Worm (Caenorhabditis elegans) whole organism, L4 larva: ENCODE results near the gene vha-4.
A peak's percentile ranks its signal among the peaks of the same experiment; 100 is the strongest.

Experiments
- D1046.2 ChIP-seq: fragments of 200-800 bp; sonication (Bioruptor generic); IDR thresholded peaks from 2 replicates; pipeline ENCODE4 v1.3.6; 2022; ENCODE audit warnings: missing genetic modification characterization, missing compliant biosample characterization
- R02D3.7 ChIP-seq: fragments of 150-350 bp; sonication (generic microtip); optimal IDR thresholded peaks from 3 replicates; lab custom pipeline; 2014; ENCODE audit warnings: missing biosample characterization, missing genetic modification characterization
- T20F7.1 ChIP-seq: fragments of 200-800 bp; sonication (Bioruptor generic); optimal IDR thresholded peaks from 2 replicates; lab custom pipeline; 2018; ENCODE audit warnings: mild to moderate bottlenecking, missing genetic modification characterization, missing compliant biosample characterization
- T26A8.4 ChIP-seq: fragments of 200-800 bp; sonication (Bioruptor generic); IDR thresholded peaks from 2 replicates; pipeline ENCODE4 v1.3.6; 2022; ENCODE audit warnings: missing genetic modification characterization, missing compliant biosample characterization
- ZK337.2 ChIP-seq: fragments of 200-800 bp; sonication (Bioruptor generic); IDR thresholded peaks from 2 replicates; pipeline ENCODE4 v1.3.6; 2022; ENCODE audit warnings: missing genetic modification reagents, missing genetic modification characterization, missing compliant biosample characterization
- ZK546.5 ChIP-seq, 2 experiments: sonication (generic microtip); optimal IDR thresholded peaks; 2 replicates each; lab custom pipeline; 2017; ENCODE audit warnings: missing biosample characterization in 2 of 2, missing genetic modification characterization in 2 of 2
- aha-1 ChIP-seq: fragments of 150-350 bp; peaks from one replicate; lab custom pipeline; 2014; ENCODE audit warnings: missing biosample characterization, missing genetic modification characterization
- ama-1 ChIP-seq: fragments of 150-350 bp; optimal IDR thresholded peaks from 2 replicates; lab custom pipeline; 2014; ENCODE audit warnings: inconsistent platforms, mixed read lengths
- arid-1 ChIP-seq: fragments of 200-800 bp; sonication (Bioruptor generic); conservative IDR thresholded peaks from 2 replicates; pipeline ENCODE4 v1.3.6; 2022; ENCODE audit warnings: missing genetic modification reagents, missing genetic modification characterization, missing compliant biosample characterization
- ceh-20 ChIP-seq: fragments of 200-800 bp; sonication (Bioruptor generic); IDR thresholded peaks from 2 replicates; pipeline ENCODE4 v1.3.6; 2022; ENCODE audit warnings: missing genetic modification reagents, missing genetic modification characterization, missing compliant biosample characterization
- ceh-44 ChIP-seq: fragments of 200-800 bp; sonication (Bioruptor generic); IDR thresholded peaks from 2 replicates; pipeline ENCODE4 v1.3.6; 2022; ENCODE audit warnings: missing genetic modification reagents, missing genetic modification characterization, missing compliant biosample characterization
- ces-1 ChIP-seq: fragments of 150-350 bp; sonication (generic microtip); optimal IDR thresholded peaks from 4 replicates; lab custom pipeline; 2014; ENCODE audit warnings: missing biosample characterization, missing genetic modification reagents, missing genetic modification characterization
- daf-12 ChIP-seq: fragments of 150-350 bp; optimal IDR thresholded peaks from 2 replicates; lab custom pipeline; 2014; ENCODE audit warnings: missing biosample characterization, missing genetic modification reagents, missing genetic modification characterization
- daf-16 ChIP-seq, 3 experiments: sonication (generic microtip); optimal IDR thresholded peaks; 2 replicates each; lab custom pipeline; 2016 to 2017; ENCODE audit warnings: missing genetic modification characterization in 3 of 3, missing genetic modification reagents in 3 of 3, mild to moderate bottlenecking in 2 of 3, missing compliant biosample characterization in 2 of 3, missing biosample characterization in 1 of 3, moderate library complexity in 1 of 3
- dmd-8 ChIP-seq: fragments of 200-800 bp; sonication (Bioruptor generic); IDR thresholded peaks from 2 replicates; pipeline ENCODE4 v1.3.6; 2022; ENCODE audit warnings: missing genetic modification characterization, missing compliant biosample characterization
- dmd-9 ChIP-seq: fragments of 200-800 bp; sonication (Bioruptor generic); IDR thresholded peaks from 2 replicates; pipeline ENCODE4 v1.3.6; 2022; ENCODE audit warnings: missing genetic modification reagents, missing genetic modification characterization, missing compliant biosample characterization
- dpl-1 ChIP-seq: fragments of 150-350 bp; optimal IDR thresholded peaks from 2 replicates; lab custom pipeline; 2014; ENCODE audit warnings: missing biosample characterization, missing genetic modification reagents, missing genetic modification characterization
- duxl-1 ChIP-seq: sonication (generic microtip); optimal IDR thresholded peaks from 2 replicates; lab custom pipeline; 2016; ENCODE audit warnings: mild to moderate bottlenecking, missing genetic modification characterization, moderate library complexity, missing compliant biosample characterization; ENCODE audit not compliant: poor library complexity
- egl-27 ChIP-seq: sonication (generic microtip); optimal IDR thresholded peaks from 3 replicates; lab custom pipeline; 2017; ENCODE audit warnings: missing biosample characterization, missing genetic modification reagents, missing genetic modification characterization
- fos-1 ChIP-seq: fragments of 150-350 bp; optimal IDR thresholded peaks from 2 replicates; lab custom pipeline; 2014; ENCODE audit warnings: missing biosample characterization, missing genetic modification characterization
- gei-8 ChIP-seq: fragments of 200-800 bp; sonication (Bioruptor generic); optimal IDR thresholded peaks from 2 replicates; lab custom pipeline; 2018; ENCODE audit warnings: mild to moderate bottlenecking, missing genetic modification characterization, missing compliant biosample characterization
- hif-1 ChIP-seq, 2 experiments: sonication (generic microtip); optimal IDR thresholded peaks; 2 replicates each; lab custom pipeline; 2016 to 2017; ENCODE audit warnings: missing compliant biosample characterization in 2 of 2, missing genetic modification characterization in 2 of 2, missing genetic modification reagents in 2 of 2, missing genotype in 2 of 2, mild to moderate bottlenecking in 1 of 2
- hlh-11 ChIP-seq: fragments of 200-800 bp; sonication (Bioruptor generic); optimal IDR thresholded peaks from 2 replicates; lab custom pipeline; 2018; ENCODE audit warnings: mild to moderate bottlenecking, missing genetic modification characterization, missing compliant biosample characterization
- hlh-30 ChIP-seq: sonication (generic microtip); optimal IDR thresholded peaks from 2 replicates; lab custom pipeline; 2017; ENCODE audit warnings: antibody characterized with exemption, mild to moderate bottlenecking, missing genetic modification characterization, missing compliant biosample characterization; ENCODE audit not compliant: insufficient read depth
- hmg-1.1 ChIP-seq: fragments of 200-800 bp; sonication (Bioruptor generic); IDR thresholded peaks from 2 replicates; pipeline ENCODE4 v1.3.6; 2022; ENCODE audit warnings: missing genetic modification reagents, missing genetic modification characterization, missing compliant biosample characterization
- lin-1 ChIP-seq: fragments of 200-800 bp; sonication (Bioruptor generic); IDR thresholded peaks from 2 replicates; pipeline ENCODE4 v1.3.6; 2022; ENCODE audit warnings: missing genetic modification reagents, missing genetic modification characterization, missing compliant biosample characterization
- lin-13 ChIP-seq: fragments of 150-350 bp; optimal IDR thresholded peaks from 2 replicates; lab custom pipeline; 2014; ENCODE audit warnings: missing biosample characterization, missing genetic modification reagents, missing genetic modification characterization
- lin-29 ChIP-seq: fragments of 200-800 bp; sonication (Bioruptor generic); IDR thresholded peaks from 2 replicates; pipeline ENCODE4 v1.3.6; 2022; ENCODE audit warnings: missing genetic modification reagents, missing genetic modification characterization, missing compliant biosample characterization
- lin-39 ChIP-seq: fragments of 150-350 bp; optimal IDR thresholded peaks from 2 replicates; lab custom pipeline; 2014; ENCODE audit warnings: missing biosample characterization, missing genetic modification reagents, missing genetic modification characterization
- lir-3 ChIP-seq: sonication (generic microtip); optimal IDR thresholded peaks from 2 replicates; lab custom pipeline; 2016; ENCODE audit warnings: mild to moderate bottlenecking, missing genetic modification characterization, missing compliant biosample characterization
- lsy-2 ChIP-seq, 2 experiments: fragments of 150-350 bp in 1 of 2; sonication (generic microtip) in 1 of 2; optimal IDR thresholded peaks; 2 replicates each; lab custom pipeline; 2014 to 2017; ENCODE audit warnings: missing biosample characterization in 2 of 2, missing genetic modification characterization in 2 of 2
- madf-5 ChIP-seq, 2 experiments: fragments of 200-800 bp; sonication (Bioruptor generic); IDR thresholded peaks; 2 replicates each; pipeline ENCODE4 v1.3.6; 2022; ENCODE audit warnings: missing compliant biosample characterization in 2 of 2, missing genetic modification characterization in 2 of 2
- mes-2 ChIP-seq: sonication (generic microtip); optimal IDR thresholded peaks from 2 replicates; lab custom pipeline; 2016; ENCODE audit warnings: missing genotype, mild to moderate bottlenecking, missing genetic modification characterization, missing compliant biosample characterization; ENCODE audit not compliant: poor library complexity, severe bottlenecking
- mxl-2 ChIP-seq: fragments of 200-800 bp; sonication (Bioruptor generic); conservative IDR thresholded peaks from 2 replicates; pipeline ENCODE4 v1.3.6; 2022; ENCODE audit warnings: missing genetic modification reagents, missing genetic modification characterization, missing compliant biosample characterization
- nhr-11 ChIP-seq: fragments of 150-350 bp; optimal IDR thresholded peaks from 2 replicates; lab custom pipeline; 2014; ENCODE audit warnings: missing biosample characterization, missing genetic modification characterization
- nhr-111 ChIP-seq: fragments of 200-800 bp; sonication (Bioruptor generic); optimal IDR thresholded peaks from 2 replicates; lab custom pipeline; 2018; ENCODE audit warnings: mild to moderate bottlenecking, missing genetic modification characterization, missing compliant biosample characterization
- nhr-237 ChIP-seq: sonication (generic microtip); optimal IDR thresholded peaks from 2 replicates; lab custom pipeline; 2017; ENCODE audit warnings: missing biosample characterization, missing genetic modification characterization
- nhr-25 ChIP-seq: sonication (generic microtip); optimal IDR thresholded peaks from 2 replicates; lab custom pipeline; 2017; ENCODE audit warnings: missing genetic modification characterization, mild to moderate bottlenecking, missing compliant biosample characterization, antibody characterized with exemption, moderate library complexity, borderline replicate concordance; ENCODE audit not compliant: insufficient read depth
- nhr-41 ChIP-seq: fragments of 200-800 bp; sonication (Bioruptor generic); IDR thresholded peaks from 2 replicates; pipeline ENCODE4 v1.3.6; 2022; ENCODE audit warnings: missing genetic modification reagents, missing genetic modification characterization, missing compliant biosample characterization
- nhr-77 ChIP-seq: fragments of 150-350 bp; optimal IDR thresholded peaks from 2 replicates; lab custom pipeline; 2014; ENCODE audit warnings: missing biosample characterization, missing genetic modification characterization
- pqm-1 ChIP-seq: sonication (generic microtip); optimal IDR thresholded peaks from 2 replicates; lab custom pipeline; 2017; ENCODE audit warnings: missing biosample characterization, missing genetic modification characterization
- rbr-2 ChIP-seq: sonication (generic microtip); optimal IDR thresholded peaks from 2 replicates; lab custom pipeline; 2016; ENCODE audit warnings: missing genotype, missing genetic modification characterization, missing compliant biosample characterization
- set-16 ChIP-seq: fragments of 200-800 bp; sonication (Bioruptor generic); IDR thresholded peaks from 2 replicates; pipeline ENCODE4 v1.3.6; 2022; ENCODE audit warnings: missing genetic modification reagents, missing genetic modification characterization, missing compliant biosample characterization
- skn-1 ChIP-seq: fragments of 150-350 bp; optimal IDR thresholded peaks from 2 replicates; lab custom pipeline; 2014; ENCODE audit warnings: missing biosample characterization, missing genetic modification characterization
- snpc-1.2 ChIP-seq: fragments of 200-800 bp; sonication (Bioruptor generic); IDR thresholded peaks from 2 replicates; pipeline ENCODE4 v1.3.6; 2022; ENCODE audit warnings: missing genetic modification reagents, missing genetic modification characterization, missing compliant biosample characterization
- snpc-4 ChIP-seq: fragments of 150-350 bp; optimal IDR thresholded peaks from 2 replicates; lab custom pipeline; 2014; ENCODE audit warnings: missing biosample characterization, missing genetic modification characterization
- spr-3 ChIP-seq: fragments of 200-800 bp; sonication (Bioruptor generic); optimal IDR thresholded peaks from 2 replicates; lab custom pipeline; 2018; ENCODE audit warnings: mild to moderate bottlenecking, missing genetic modification characterization, missing compliant biosample characterization
- unc-130 ChIP-seq: sonication (generic microtip); optimal IDR thresholded peaks from 2 replicates; lab custom pipeline; 2016; ENCODE audit warnings: missing genetic modification reagents, missing genetic modification characterization, missing compliant biosample characterization
- zip-2 ChIP-seq: fragments of 150-350 bp; optimal IDR thresholded peaks from 2 replicates; lab custom pipeline; 2014; ENCODE audit warnings: missing biosample characterization, missing genetic modification characterization
- ztf-11 ChIP-seq: fragments of 150-350 bp; optimal IDR thresholded peaks from 2 replicates; lab custom pipeline; 2014; ENCODE audit warnings: missing biosample characterization, missing genetic modification characterization
- ztf-7 ChIP-seq: fragments of 150-350 bp; optimal IDR thresholded peaks from 2 replicates; lab custom pipeline; 2014; ENCODE audit warnings: missing biosample characterization, missing genetic modification characterization

vha-4 gene

ce11 chrII:7836613-7837226, 42.4 kb downstream of the vha-4 start:
- no peak for TF ChIP-seq mxl-2 (GFP tag; lab: Robert Waterston, UW)
- no peak for TF ChIP-seq snpc-4 (tag; lab: Kevin White, UChicago)
- TF ChIP-seq lin-39 (tag; lab: Kevin White, UChicago) = no peak
- TF ChIP-seq dmd-9 (GFP tag; lab: Robert Waterston, UW) = no peak
- TF ChIP-seq aha-1 = peak; percentile 95
- TF ChIP-seq T26A8.4 (GFP tag; lab: Robert Waterston, UW) = no peak
- TF ChIP-seq dmd-8 (GFP tag; lab: Robert Waterston, UW) = no peak
- TF ChIP-seq egl-27 = no peak
- TF ChIP-seq dpl-1 = no peak
- no peak for TF ChIP-seq ZK337.2 (GFP tag; lab: Robert Waterston, UW)
- no peak for TF ChIP-seq arid-1
- no peak for TF ChIP-seq skn-1 (tag; lab: Kevin White, UChicago)
- TF ChIP-seq ama-1 (lab: Kevin White, UChicago) = no peak
- TF ChIP-seq rbr-2 (tag; lab: Kevin White, UChicago) = no peak
- TF ChIP-seq nhr-111 (GFP tag; lab: Kevin White, UChicago) = no peak
- TF ChIP-seq T20F7.1 (GFP tag; lab: Kevin White, UChicago) = no peak
- no peak for TF ChIP-seq mes-2
- TF ChIP-seq pqm-1 = no peak
- no peak for TF ChIP-seq fos-1 (tag; lab: Kevin White, UChicago)
- no peak for TF ChIP-seq ztf-11
- 0 out of 2 replicates have a peak, but pooled peaks have one; percentile 16 for TF ChIP-seq hmg-1.1
- TF ChIP-seq R02D3.7 = no peak
- TF ChIP-seq duxl-1 (tag; lab: Kevin White, UChicago) = no peak
- no peak for TF ChIP-seq nhr-237 (tag; lab: Kevin White, UChicago)
- no peak for TF ChIP-seq set-16 (GFP tag; lab: Robert Waterston, UW)
- no peak for TF ChIP-seq D1046.2 (GFP tag; lab: Robert Waterston, UW)
- TF ChIP-seq ceh-20 = 0 out of 2 replicates have a peak, but pooled peaks have one; percentile 61
- TF ChIP-seq nhr-25 (tag; lab: Kevin White, UChicago) = no peak
- TF ChIP-seq lin-29 = no peak
- no peak for TF ChIP-seq gei-8
- TF ChIP-seq nhr-11 (tag; lab: Kevin White, UChicago) = peak; percentile 45
- TF ChIP-seq lin-1 (GFP tag; lab: Robert Waterston, UW) = no peak
- TF ChIP-seq unc-130 (GFP tag; lab: Kevin White, UChicago) = no peak
- TF ChIP-seq ZK546.5 (tag; optimal IDR thresholded peaks at IDR 0.05; lab: Kevin White, UChicago) = no peak
- TF ChIP-seq zip-2 (tag; lab: Kevin White, UChicago) = no peak
- TF ChIP-seq ces-1 (GFP tag; lab: Kevin White, UChicago) = no peak
- no peak for TF ChIP-seq hlh-30
- no peak for TF ChIP-seq snpc-1.2
- no peak for TF ChIP-seq madf-5 (GFP tag; IDR thresholded peaks at IDR 0.05; lab: Robert Waterston, UW)
- peak in 1 of 2 experiments; percentile 36 for TF ChIP-seq hif-1 (tag; optimal IDR thresholded peaks at IDR 0.05; lab: Kevin White, UChicago)
- TF ChIP-seq lsy-2 (tag; optimal IDR thresholded peaks at IDR 0.05; lab: Kevin White, UChicago) = peak in 1 of 2 experiments; percentile 44
- no peak for TF ChIP-seq lin-13 (GFP tag; lab: Kevin White, UChicago)
- TF ChIP-seq hlh-11 = peak; percentile 64
- TF ChIP-seq lir-3 (tag; lab: Kevin White, UChicago) = no peak
- TF ChIP-seq spr-3 (GFP tag; lab: Kevin White, UChicago) = no peak
- TF ChIP-seq nhr-77 (tag; lab: Kevin White, UChicago) = no peak
- no peak for TF ChIP-seq daf-12 (tag; lab: Kevin White, UChicago)
- no peak for TF ChIP-seq ceh-44 (GFP tag; lab: Robert Waterston, UW)
- TF ChIP-seq nhr-41 (GFP tag; lab: Robert Waterston, UW) = no peak
- TF ChIP-seq daf-16 (GFP tag; optimal IDR thresholded peaks at IDR 0.05; lab: Kevin White, UChicago) = peak in 1 of 2 experiments; percentile 96
- TF ChIP-seq daf-16 (tag; optimal IDR thresholded peaks at IDR 0.05; lab: Kevin White, UChicago) = no peak
- TF ChIP-seq ztf-7 (tag; lab: Kevin White, UChicago) = no peak
